Fruit fly (Drosophila melanogaster): ENCODE data around the gene ppk18.

Gene ppk18

DNA sequence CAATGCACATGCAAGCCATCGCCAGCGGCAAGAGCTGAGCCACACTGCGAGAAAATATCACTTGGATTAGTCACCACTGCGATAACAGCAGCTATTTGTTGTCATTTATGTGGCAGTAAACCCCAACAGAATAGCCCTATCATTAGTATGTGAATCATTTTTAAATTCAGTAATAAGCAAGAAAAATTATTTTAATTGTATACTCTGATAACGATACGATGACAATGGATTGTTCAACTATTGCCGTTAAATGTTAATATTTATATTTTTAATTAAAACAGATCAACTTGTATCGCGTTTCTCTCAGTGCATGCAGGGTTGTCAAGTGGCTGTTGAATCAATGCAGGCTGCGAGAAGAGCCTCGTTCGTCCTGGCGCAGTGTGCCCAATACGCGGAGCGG, 33.0 kb downstream of the ppk18 start:
- TF ChIP-seq pan (optimal IDR thresholded peaks at IDR 0.05) (no peak), CG8478 (optimal IDR thresholded peaks at IDR 0.05) (no peak), EcR (GFP tag; optimal IDR thresholded peaks at IDR 0.05) (no peak), Dll (optimal IDR thresholded peaks at IDR 0.05) (no peak), usp (GFP tag; optimal IDR thresholded peaks at IDR 0.05) (no peak), psq (optimal IDR thresholded peaks at IDR 0.05) (no peak)

DNA sequence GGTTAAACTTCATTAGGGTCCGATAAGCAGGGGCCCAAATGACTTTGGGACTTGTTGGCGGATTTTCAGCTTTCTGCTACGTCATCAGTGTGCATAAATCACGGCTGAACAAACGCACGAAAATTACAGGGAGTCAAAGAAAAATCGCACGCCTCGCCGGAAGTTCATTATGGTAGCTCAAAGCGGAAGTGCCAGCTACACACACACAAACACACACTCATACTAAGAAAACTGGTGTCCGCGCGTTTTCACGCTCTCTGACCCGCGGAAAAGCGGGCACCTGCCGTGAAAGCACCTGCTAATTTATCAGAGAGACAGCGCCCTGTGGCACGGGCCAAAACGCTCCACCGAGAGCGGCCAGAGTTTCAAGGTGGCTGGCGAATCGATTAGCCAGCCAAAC, 33.4 kb downstream of the ppk18 start:
- no peak for TF ChIP-seq CG8478 (optimal IDR thresholded peaks at IDR 0.05)
- no peak for TF ChIP-seq psq (optimal IDR thresholded peaks at IDR 0.05)
- no peak for TF ChIP-seq Dll (optimal IDR thresholded peaks at IDR 0.05)
- no peak for TF ChIP-seq pan (optimal IDR thresholded peaks at IDR 0.05)

DNA sequence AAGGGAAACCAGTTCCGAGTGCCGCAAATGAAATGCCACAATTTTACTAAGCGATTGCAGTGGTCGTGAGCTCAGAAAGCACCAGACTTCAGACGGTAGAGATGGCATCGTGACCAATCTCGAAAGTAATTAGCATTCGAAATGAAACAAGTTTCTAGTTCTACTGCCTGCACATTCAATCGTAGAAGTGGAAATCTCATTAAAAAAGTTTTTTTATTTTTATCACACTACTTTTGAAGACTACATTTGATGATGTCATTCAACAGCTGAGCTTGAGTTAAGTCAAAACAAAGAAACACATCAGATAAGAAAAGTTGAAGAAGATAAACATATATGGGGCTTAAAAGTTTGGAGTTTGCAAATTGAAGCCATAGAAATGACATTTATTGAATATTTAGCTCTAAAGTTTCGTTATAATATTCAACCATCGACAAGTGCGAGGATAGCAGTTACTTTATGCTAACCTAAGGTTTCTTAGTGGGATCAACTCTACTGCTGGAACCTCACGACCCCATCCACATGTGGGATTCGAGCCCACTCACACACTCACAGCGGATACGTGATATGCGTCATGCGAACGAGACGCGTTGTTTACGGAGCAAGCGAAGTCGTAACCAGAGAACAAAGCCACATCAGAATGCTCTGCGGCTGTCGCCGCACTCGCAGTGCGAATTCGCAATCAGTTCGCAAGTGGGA, 34.6 kb downstream of the ppk18 start, which contains the start of gene CG13117:
TSS of gene CG13117 (plus strand) at position 646 of the 696 bp plus-strand sequence.
- TF ChIP-seq psq (optimal IDR thresholded peaks at IDR 0.05) (no peak), Dll (optimal IDR thresholded peaks at IDR 0.05) (no peak), EcR (GFP tag; optimal IDR thresholded peaks at IDR 0.05) (no peak), CG8478 (optimal IDR thresholded peaks at IDR 0.05) (no peak), usp (GFP tag; optimal IDR thresholded peaks at IDR 0.05) (no peak), pan (optimal IDR thresholded peaks at IDR 0.05) (no peak)

DNA sequence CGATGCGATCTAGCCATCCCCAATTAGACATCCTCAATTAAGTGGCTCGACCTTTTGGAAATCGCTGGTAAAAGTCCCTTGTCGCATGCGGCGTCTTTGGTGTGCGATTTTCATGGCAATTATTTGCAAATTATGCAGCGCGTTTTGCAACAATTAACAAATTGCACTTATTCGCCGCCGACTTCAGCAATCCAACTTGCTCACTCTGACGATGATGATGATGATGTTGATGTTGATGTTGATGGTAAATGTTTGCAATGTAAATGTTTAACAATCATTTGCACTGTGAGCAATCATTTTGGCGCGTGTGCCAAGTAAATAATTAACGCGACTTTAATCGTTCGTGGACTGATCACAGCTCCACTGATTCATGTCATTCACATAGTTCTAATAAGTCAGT, 36.7 kb downstream of the ppk18 start:
- no peak for TF ChIP-seq CG8478 (optimal IDR thresholded peaks at IDR 0.05)
- no peak for TF ChIP-seq EcR (GFP tag; optimal IDR thresholded peaks at IDR 0.05)
- no peak for TF ChIP-seq psq (optimal IDR thresholded peaks at IDR 0.05)
- TF ChIP-seq Dll (optimal IDR thresholded peaks at IDR 0.05), result no peak

DNA sequence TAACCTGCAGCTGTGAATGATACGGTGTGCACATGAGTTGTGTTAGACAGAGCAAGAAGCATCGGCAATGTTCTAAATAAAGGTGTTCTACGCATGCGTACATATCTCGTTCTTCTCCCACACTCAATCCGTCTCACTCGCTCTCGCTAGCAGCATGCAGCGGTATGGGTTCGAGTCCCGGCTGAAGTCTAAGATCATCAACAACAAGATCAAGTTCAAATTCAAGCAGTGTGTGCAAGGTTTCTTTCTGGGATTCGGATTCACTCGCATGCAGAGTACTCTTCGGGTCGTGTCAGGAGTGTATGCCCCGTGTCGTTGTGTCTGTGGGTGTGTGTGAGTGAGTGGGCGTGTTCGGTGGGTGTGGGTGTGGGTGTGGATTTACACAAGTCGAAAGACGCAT, 39.5 kb downstream of the ppk18 start:
- no peak for TF ChIP-seq usp (GFP tag; optimal IDR thresholded peaks at IDR 0.05)
- no peak for TF ChIP-seq EcR (GFP tag; optimal IDR thresholded peaks at IDR 0.05)
- no peak for TF ChIP-seq pan (optimal IDR thresholded peaks at IDR 0.05)
- no peak for TF ChIP-seq psq (optimal IDR thresholded peaks at IDR 0.05)
- TF ChIP-seq Dll (optimal IDR thresholded peaks at IDR 0.05), result no peak
- no peak for TF ChIP-seq CG8478 (optimal IDR thresholded peaks at IDR 0.05)

DNA sequence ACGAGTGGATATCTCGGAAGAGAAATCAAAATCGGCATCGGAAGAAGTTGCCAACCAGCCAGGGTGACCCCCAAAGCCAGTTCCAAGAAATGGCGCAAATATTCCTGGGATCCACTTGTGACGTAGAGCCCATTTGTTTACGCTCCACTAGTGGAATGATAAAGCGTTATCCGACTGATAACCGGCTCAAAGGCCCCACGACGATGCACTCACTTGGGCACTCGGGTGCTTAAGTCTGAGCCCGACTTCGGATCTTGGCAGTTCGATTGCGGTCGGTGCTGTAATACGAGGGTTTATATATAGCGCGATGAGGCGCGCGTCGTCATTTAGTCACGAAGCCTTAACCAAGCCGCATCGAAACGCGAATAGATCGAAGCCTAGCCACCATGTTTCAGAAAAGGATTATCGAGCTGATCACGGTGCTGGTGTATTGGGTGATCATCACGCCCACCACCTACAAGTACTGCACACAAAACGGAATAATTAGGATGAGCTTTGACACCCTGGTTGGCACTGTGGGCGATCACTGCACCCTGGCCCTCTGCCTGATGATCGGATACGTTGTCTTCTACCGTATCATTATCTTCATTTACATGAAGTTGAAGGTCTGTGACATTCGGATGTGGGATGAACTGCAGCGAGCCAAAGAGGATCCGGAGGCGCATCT, 41.0 kb downstream of the ppk18 start, which contains the start of gene CG13116:
TSS of gene CG13116 (plus strand) at position 323 of the 667 bp plus-strand sequence.
- TF ChIP-seq Dll (optimal IDR thresholded peaks at IDR 0.05) (no peak), EcR (GFP tag; optimal IDR thresholded peaks at IDR 0.05) (no peak), CG8478 (optimal IDR thresholded peaks at IDR 0.05) (no peak), usp (GFP tag; optimal IDR thresholded peaks at IDR 0.05) (no peak), pan (optimal IDR thresholded peaks at IDR 0.05) (no peak), psq (optimal IDR thresholded peaks at IDR 0.05) (no peak)

DNA sequence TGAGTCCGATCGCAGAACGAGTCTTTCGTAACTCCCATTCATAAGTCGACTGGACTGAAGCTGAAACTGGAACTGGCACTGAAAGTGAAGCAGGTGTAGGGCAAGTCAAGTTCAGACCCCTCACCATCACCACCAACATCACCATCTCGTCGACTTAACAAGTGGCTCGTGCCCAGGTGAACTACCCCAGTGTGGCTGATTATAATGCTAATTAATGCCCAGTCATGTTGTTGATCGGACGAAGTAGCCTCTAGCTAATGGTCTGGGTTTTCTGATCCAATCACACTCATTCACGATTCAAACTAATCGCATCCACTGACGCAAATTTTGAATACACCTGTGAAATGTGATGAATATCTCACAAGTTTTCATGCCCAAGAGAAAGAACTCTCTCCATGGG, 42.0 kb downstream of the ppk18 start:
- TF ChIP-seq pan (optimal IDR thresholded peaks at IDR 0.05), result no peak
- TF ChIP-seq Dll (optimal IDR thresholded peaks at IDR 0.05), result no peak
- no peak for TF ChIP-seq EcR (GFP tag; optimal IDR thresholded peaks at IDR 0.05)
- no peak for TF ChIP-seq psq (optimal IDR thresholded peaks at IDR 0.05)
- TF ChIP-seq CG8478 (optimal IDR thresholded peaks at IDR 0.05), result no peak
- TF ChIP-seq usp (GFP tag; optimal IDR thresholded peaks at IDR 0.05), result no peak

All from whole organism.